Fruit fly (Drosophila melanogaster): ENCODE data around the gene eIF4H1.

DNA sequence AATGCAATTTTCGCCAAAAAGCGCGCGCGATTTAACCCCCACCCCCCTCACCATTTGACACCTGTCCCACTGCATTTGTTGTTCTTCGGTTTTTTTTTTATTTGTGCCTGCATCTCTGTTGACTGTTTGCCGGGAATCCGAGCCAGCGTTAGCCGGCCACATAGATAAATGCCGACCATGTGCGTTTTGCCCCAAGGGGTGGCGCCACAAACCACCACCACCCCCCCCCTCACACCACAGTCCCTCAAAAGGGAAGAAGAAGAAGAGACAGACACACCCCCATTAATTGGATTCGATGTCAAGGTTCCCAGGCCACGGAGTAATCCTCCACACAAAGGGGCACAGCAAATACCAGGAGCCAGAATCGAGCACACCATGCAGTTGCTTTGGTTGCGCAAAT lies 851 bp downstream of the eIF4H1 start:
- TF ChIP-seq so (GFP tag; IDR thresholded peaks at IDR 0.05) (no peak), Dref (GFP tag; IDR thresholded peaks at IDR 0.05) (no peak), pan (optimal IDR thresholded peaks at IDR 0.05) (no peak), pan (GFP tag; optimal IDR thresholded peaks at IDR 0.05 in 1 of 2, IDR thresholded peaks at IDR 0.05 in 1 of 2) (no peak), Abd-B (GFP tag; optimal IDR thresholded peaks at IDR 0.05) (no peak), E2f1 (GFP tag; IDR thresholded peaks at IDR 0.05) (no peak), btn (GFP tag; optimal IDR thresholded peaks at IDR 0.05) (no peak), CG14860 (GFP tag; IDR thresholded peaks at IDR 0.05; ENCODE audit: partially characterized antibody) (no peak), CG10147 (GFP tag; optimal IDR thresholded peaks at IDR 0.05) (no peak), HHEX (GFP tag; optimal IDR thresholded peaks at IDR 0.05) (no peak), CG10565 (GFP tag; optimal IDR thresholded peaks at IDR 0.05) (no peak), Sry-δ (GFP tag; optimal IDR thresholded peaks at IDR 0.05) (no peak), CG3838 (GFP tag; optimal IDR thresholded peaks at IDR 0.05) (no peak)
